Worm (Caenorhabditis elegans) whole organism, early embryonic: ENCODE results near the gene col-187.

Source experiments
- F13C5.2 ChIP-seq: sonication (generic microtip); optimal IDR thresholded peaks from 2 replicates; lab custom pipeline; 2017; ENCODE audit warnings: mild to moderate bottlenecking, missing genetic modification characterization, inconsistent platforms, missing compliant biosample characterization
- ama-1 ChIP-seq: fragments of 150-350 bp; optimal IDR thresholded peaks from 2 replicates; lab custom pipeline; 2014
- ceh-36 ChIP-seq: sonication (generic microtip); optimal IDR thresholded peaks from 2 replicates; lab custom pipeline; 2016; ENCODE audit warnings: missing genetic modification characterization, inconsistent platforms, missing compliant biosample characterization
- ets-7 ChIP-seq: sonication (generic microtip); optimal IDR thresholded peaks from 2 replicates; lab custom pipeline; 2016; ENCODE audit warnings: missing genotype, missing genetic modification characterization, missing compliant biosample characterization
- flt-1 ChIP-seq: fragments of 200-800 bp; sonication (Bioruptor generic); IDR thresholded peaks from 2 replicates; pipeline ENCODE4 v1.3.6; 2022; ENCODE audit warnings: missing genetic modification characterization, missing compliant biosample characterization
- hmbx-1 ChIP-seq: sonication (generic microtip); optimal IDR thresholded peaks from 2 replicates; lab custom pipeline; 2016; ENCODE audit warnings: mild to moderate bottlenecking, missing genetic modification characterization, missing compliant biosample characterization
- pes-1 ChIP-seq: fragments of 200-800 bp; sonication (Bioruptor generic); IDR thresholded peaks from 2 replicates; pipeline ENCODE4 v1.3.6; 2022; ENCODE audit warnings: missing genetic modification reagents, missing genetic modification characterization, missing compliant biosample characterization
- tra-4 ChIP-seq: sonication (generic microtip); optimal IDR thresholded peaks from 2 replicates; lab custom pipeline; 2017; ENCODE audit warnings: missing genetic modification characterization, missing compliant biosample characterization

- TF ChIP-seq flt-1: no peak
- no peak for TF ChIP-seq ama-1
- TF ChIP-seq ets-7 (tag; lab: Kevin White, UChicago): no peak
- no peak for TF ChIP-seq F13C5.2
- no peak for TF ChIP-seq tra-4 (tag; lab: Kevin White, UChicago)
- no peak for TF ChIP-seq pes-1 (GFP tag; lab: Robert Waterston, UW)
- TF ChIP-seq hmbx-1 (tag; lab: Kevin White, UChicago): no peak
- TF ChIP-seq ceh-36 (tag; lab: Kevin White, UChicago): no peak
Observed at ce11 chrX:16030506-16030905, 42.2 kb upstream of the col-187 start, which contains the start of gene mboa-1.
